Worm (Caenorhabditis elegans) whole organism, L2 larva: ENCODE data around the gene T05B4.13.

Experiments
- C34F6.9 ChIP-seq: fragments of 150-350 bp; optimal IDR thresholded peaks from 2 replicates; lab custom pipeline; 2014; ENCODE audit warnings: missing biosample characterization, missing genetic modification characterization
- F13H6.1 ChIP-seq: sonication (generic microtip); optimal IDR thresholded peaks from 2 replicates; lab custom pipeline; 2016; ENCODE audit warnings: missing genetic modification characterization, missing compliant biosample characterization
- Y55F3AM.14 ChIP-seq: fragments of 200-800 bp; sonication (Bioruptor generic); optimal IDR thresholded peaks from 2 replicates; lab custom pipeline; 2018; ENCODE audit warnings: mild to moderate bottlenecking, missing genetic modification characterization, missing compliant biosample characterization
- ZK546.5 ChIP-seq: sonication (generic microtip); optimal IDR thresholded peaks from 2 replicates; lab custom pipeline; 2017; ENCODE audit warnings: missing biosample characterization, missing genetic modification characterization
- aly-2 ChIP-seq: fragments of 150-350 bp; optimal IDR thresholded peaks from 2 replicates; lab custom pipeline; 2014; ENCODE audit warnings: missing biosample characterization, missing genetic modification characterization
- ama-1 ChIP-seq: fragments of 150-350 bp; optimal IDR thresholded peaks from 2 replicates; lab custom pipeline; 2018; ENCODE audit warnings: inconsistent platforms
- ceh-16 ChIP-seq: fragments of 150-350 bp; optimal IDR thresholded peaks from 2 replicates; lab custom pipeline; 2014; ENCODE audit warnings: missing biosample characterization, missing genetic modification characterization
- crh-2 ChIP-seq: sonication (generic microtip); optimal IDR thresholded peaks from 2 replicates; lab custom pipeline; 2017; ENCODE audit warnings: missing biosample characterization, missing genetic modification characterization
- dmd-4 ChIP-seq: sonication (generic microtip); optimal IDR thresholded peaks from 2 replicates; lab custom pipeline; 2017; ENCODE audit warnings: missing biosample characterization, missing genetic modification characterization
- egl-27 ChIP-seq: sonication (generic microtip); optimal IDR thresholded peaks from 3 replicates; lab custom pipeline; 2017; ENCODE audit warnings: missing biosample characterization, missing genetic modification reagents, missing genetic modification characterization
- elt-1 ChIP-seq: fragments of 150-350 bp; optimal IDR thresholded peaks from 2 replicates; lab custom pipeline; 2014; ENCODE audit warnings: missing biosample characterization, missing genetic modification characterization
- elt-3 ChIP-seq: sonication (generic microtip); optimal IDR thresholded peaks from 2 replicates; lab custom pipeline; 2017; ENCODE audit warnings: missing biosample characterization, missing genetic modification characterization
- lin-11 ChIP-seq: fragments of 150-350 bp; sonication (generic microtip); optimal IDR thresholded peaks from 2 replicates; lab custom pipeline; 2014; ENCODE audit warnings: missing biosample characterization, missing genetic modification characterization, inconsistent platforms, mixed read lengths
- lsy-2 ChIP-seq, 2 experiments: fragments of 150-350 bp in 1 of 2; sonication (generic microtip) in 1 of 2; optimal IDR thresholded peaks; 2 replicates each; lab custom pipeline; 2014 to 2017; ENCODE audit warnings: missing biosample characterization in 2 of 2, missing genetic modification characterization in 2 of 2
- mab-5 ChIP-seq: fragments of 150-350 bp; optimal IDR thresholded peaks from 2 replicates; lab custom pipeline; 2014; ENCODE audit warnings: missing biosample characterization, missing genetic modification characterization
- mdl-1 ChIP-seq, 2 experiments: fragments of 150-350 bp in 1 of 2; sonication (generic microtip) in 1 of 2; optimal IDR thresholded peaks; 2 replicates each; lab custom pipeline; 2017; ENCODE audit warnings: missing biosample characterization in 2 of 2, missing genetic modification characterization in 2 of 2
- nhr-11 ChIP-seq: fragments of 150-350 bp; optimal IDR thresholded peaks from 2 replicates; lab custom pipeline; 2014; ENCODE audit warnings: missing biosample characterization, missing genetic modification characterization
- nhr-12 ChIP-seq: fragments of 150-350 bp; optimal IDR thresholded peaks from 2 replicates; lab custom pipeline; 2014; ENCODE audit warnings: missing biosample characterization, missing genetic modification characterization
- nhr-129 ChIP-seq: fragments of 150-350 bp; optimal IDR thresholded peaks from 2 replicates; lab custom pipeline; 2014; ENCODE audit warnings: missing biosample characterization, missing genetic modification characterization
- nhr-21 ChIP-seq: fragments of 150-350 bp; optimal IDR thresholded peaks from 2 replicates; lab custom pipeline; 2014; ENCODE audit warnings: missing biosample characterization, missing genetic modification characterization
- nhr-23 ChIP-seq: fragments of 150-350 bp; optimal IDR thresholded peaks from 2 replicates; lab custom pipeline; 2014; ENCODE audit warnings: missing biosample characterization, missing genetic modification reagents, missing genetic modification characterization
- nhr-6 ChIP-seq: fragments of 150-350 bp; optimal IDR thresholded peaks from 2 replicates; lab custom pipeline; 2014; ENCODE audit warnings: missing biosample characterization, missing genetic modification characterization
- nhr-77 ChIP-seq: fragments of 150-350 bp; optimal IDR thresholded peaks from 2 replicates; lab custom pipeline; 2014; ENCODE audit warnings: missing biosample characterization, missing genetic modification characterization
- peb-1 ChIP-seq: fragments of 150-350 bp; optimal IDR thresholded peaks from 2 replicates; lab custom pipeline; 2014; ENCODE audit warnings: missing biosample characterization, missing genetic modification characterization
- sem-4 ChIP-seq: fragments of 150-350 bp; optimal IDR thresholded peaks from 2 replicates; lab custom pipeline; 2014; ENCODE audit warnings: missing biosample characterization, missing genetic modification reagents, missing genetic modification characterization
- skn-1 ChIP-seq: sonication (generic microtip); optimal IDR thresholded peaks from 2 replicates; lab custom pipeline; 2017; ENCODE audit warnings: missing biosample characterization, missing genetic modification characterization
- sma-3 ChIP-seq: sonication (generic microtip); optimal IDR thresholded peaks from 2 replicates; lab custom pipeline; 2016; ENCODE audit warnings: missing genetic modification reagents, missing genetic modification characterization, missing compliant biosample characterization
- sma-9 ChIP-seq, 2 experiments: fragments of 150-350 bp in 1 of 2; sonication (generic microtip) in 1 of 2; optimal IDR thresholded peaks; 2 replicates each; lab custom pipeline; 2014 to 2016; ENCODE audit warnings: missing genetic modification characterization in 2 of 2, mild to moderate bottlenecking in 1 of 2, missing biosample characterization in 1 of 2, missing compliant biosample characterization in 1 of 2, missing genetic modification reagents in 1 of 2, moderate library complexity in 1 of 2
- snpc-4 ChIP-seq: fragments of 150-350 bp; optimal IDR thresholded peaks from 2 replicates; lab custom pipeline; 2014; ENCODE audit warnings: missing biosample characterization, missing genetic modification characterization
- unc-62 ChIP-seq: fragments of 150-350 bp; optimal IDR thresholded peaks from 2 replicates; lab custom pipeline; 2014; ENCODE audit warnings: missing biosample characterization, missing genetic modification reagents, missing genetic modification characterization
- zag-1 ChIP-seq: fragments of 150-350 bp; optimal IDR thresholded peaks from 2 replicates; lab custom pipeline; 2014; ENCODE audit warnings: missing biosample characterization, missing genetic modification characterization
- ztf-1 ChIP-seq: fragments of 200-800 bp; sonication (Bioruptor generic); conservative IDR thresholded peaks from 2 replicates; pipeline ENCODE4 v1.3.6; 2022; ENCODE audit warnings: missing genetic modification characterization, missing compliant biosample characterization
- ztf-4 ChIP-seq: fragments of 150-350 bp; optimal IDR thresholded peaks from 2 replicates; lab custom pipeline; 2014; ENCODE audit warnings: missing biosample characterization, missing genetic modification characterization

The T05B4.13 gene

ce11 chrV:4101567-4101966 lies 25.8 kb downstream of the T05B4.13 start, which contains the start of gene srj-40:
Gene srj-40 (plus strand): TSS chrV:4101867.
- TF ChIP-seq mdl-1 (tag; optimal IDR thresholded peaks at IDR 0.05; lab: Kevin White, UChicago) (no peak), nhr-11 (tag; lab: Kevin White, UChicago) (no peak), skn-1 (tag; lab: Kevin White, UChicago) (no peak), ceh-16 (tag; lab: Kevin White, UChicago) (no peak), lin-11 (tag; lab: Kevin White, UChicago) (no peak), egl-27 (no peak), aly-2 (no peak), nhr-6 (tag; lab: Kevin White, UChicago) (no peak), nhr-77 (tag; lab: Kevin White, UChicago) (no peak), F13H6.1 (tag; lab: Kevin White, UChicago) (no peak), ztf-4 (tag; lab: Kevin White, UChicago) (no peak), Y55F3AM.14 (GFP tag; lab: Kevin White, UChicago) (no peak), mab-5 (tag; lab: Kevin White, UChicago) (no peak), unc-62 (no peak)

- no peak for TF ChIP-seq elt-1 (tag; lab: Kevin White, UChicago)
Observed at ce11 chrV:4094740-4095139, 32.6 kb downstream of the T05B4.13 start, which contains the start of gene nhr-181. Gene nhr-181 (plus strand): TSS chrV:4095040.

ce11 chrV:4082952-4083351 lies 44.4 kb downstream of the T05B4.13 start, which contains the start of gene F38H12.5:
Gene F38H12.5 (minus strand): TSS chrV:4083052.
- TF ChIP-seq sma-3 (GFP tag; lab: Kevin White, UChicago) (no peak), sma-9 (GFP tag; optimal IDR thresholded peaks at IDR 0.05; lab: Kevin White, UChicago) (no peak), sma-9 (tag; optimal IDR thresholded peaks at IDR 0.05; lab: Kevin White, UChicago) (no peak), crh-2 (tag; lab: Kevin White, UChicago) (no peak), peb-1 (no peak), ztf-4 (tag; lab: Kevin White, UChicago) (no peak), nhr-12 (tag; lab: Kevin White, UChicago) (no peak), ZK546.5 (tag; lab: Kevin White, UChicago) (no peak), snpc-4 (tag; lab: Kevin White, UChicago) (no peak), nhr-23 (tag; lab: Kevin White, UChicago) (no peak), mab-5 (tag; lab: Kevin White, UChicago) (no peak), aly-2 (no peak), nhr-129 (tag; lab: Kevin White, UChicago) (no peak), nhr-21 (tag; lab: Kevin White, UChicago) (no peak), Y55F3AM.14 (GFP tag; lab: Kevin White, UChicago) (no peak)
- TF ChIP-seq, all 48 proteins: peak for 0

- no peak for TF ChIP-seq ZK546.5 (tag; lab: Kevin White, UChicago)
- TF ChIP-seq lsy-2 (tag; optimal IDR thresholded peaks at IDR 0.05; lab: Kevin White, UChicago) = no peak
- TF ChIP-seq dmd-4 (tag; lab: Kevin White, UChicago) = no peak
- TF ChIP-seq nhr-23 (tag; lab: Kevin White, UChicago) = no peak
- no peak for TF ChIP-seq ama-1
- TF ChIP-seq C34F6.9 = no peak
- TF ChIP-seq lin-11 (tag; lab: Kevin White, UChicago) = no peak
- no peak for TF ChIP-seq ztf-1
- TF ChIP-seq zag-1 (tag; lab: Kevin White, UChicago) = no peak
- TF ChIP-seq sem-4 = no peak
Observed at ce11 chrV:4081283-4081682, 46.1 kb downstream of the T05B4.13 start, which contains the start of gene srh-211. Gene srh-211 (minus strand): TSS chrV:4081383.

ce11 chrV:4080546-4080945 lies 46.8 kb downstream of the T05B4.13 start:
- TF ChIP-seq mdl-1 (tag; optimal IDR thresholded peaks at IDR 0.05; lab: Kevin White, UChicago) (no peak), sem-4 (no peak), egl-27 (no peak), Y55F3AM.14 (GFP tag; lab: Kevin White, UChicago) (no peak), elt-1 (tag; lab: Kevin White, UChicago) (no peak), ama-1 (no peak), nhr-11 (tag; lab: Kevin White, UChicago) (no peak), elt-3 (no peak), crh-2 (tag; lab: Kevin White, UChicago) (no peak)
